Worm (Caenorhabditis elegans) whole organism, early embryonic: ENCODE measurements around the gene gpdh-2.

Experiments used
- B0310.2 ChIP-seq: sonication (generic microtip); optimal IDR thresholded peaks from 2 replicates; lab custom pipeline; 2016; ENCODE audit warnings: mild to moderate bottlenecking, missing genetic modification characterization, missing compliant biosample characterization
- F13C5.2 ChIP-seq: sonication (generic microtip); optimal IDR thresholded peaks from 2 replicates; lab custom pipeline; 2017; ENCODE audit warnings: mild to moderate bottlenecking, missing genetic modification characterization, inconsistent platforms, missing compliant biosample characterization
- aly-1 ChIP-seq: sonication (generic microtip); optimal IDR thresholded peaks from 2 replicates; lab custom pipeline; 2016; ENCODE audit warnings: missing genetic modification characterization, missing compliant biosample characterization
- ama-1 ChIP-seq: fragments of 150-350 bp; optimal IDR thresholded peaks from 2 replicates; lab custom pipeline; 2014
- ceh-13 ChIP-seq: fragments of 200-800 bp; sonication (Bioruptor generic); optimal IDR thresholded peaks from 2 replicates; lab custom pipeline; 2018; ENCODE audit warnings: mild to moderate bottlenecking, missing genetic modification characterization, missing compliant biosample characterization
- ceh-36 ChIP-seq: sonication (generic microtip); optimal IDR thresholded peaks from 2 replicates; lab custom pipeline; 2016; ENCODE audit warnings: missing genetic modification characterization, inconsistent platforms, missing compliant biosample characterization
- ets-7 ChIP-seq: sonication (generic microtip); optimal IDR thresholded peaks from 2 replicates; lab custom pipeline; 2016; ENCODE audit warnings: missing genotype, missing genetic modification characterization, missing compliant biosample characterization
- flt-1 ChIP-seq: fragments of 200-800 bp; sonication (Bioruptor generic); IDR thresholded peaks from 2 replicates; pipeline ENCODE4 v1.3.6; 2022; ENCODE audit warnings: missing genetic modification characterization, missing compliant biosample characterization
- hmbx-1 ChIP-seq: sonication (generic microtip); optimal IDR thresholded peaks from 2 replicates; lab custom pipeline; 2016; ENCODE audit warnings: mild to moderate bottlenecking, missing genetic modification characterization, missing compliant biosample characterization
- hmg-4 ChIP-seq: fragments of 200-800 bp; sonication (Bioruptor generic); optimal IDR thresholded peaks from 2 replicates; lab custom pipeline; 2018; ENCODE audit warnings: mild to moderate bottlenecking, missing genetic modification characterization, missing compliant biosample characterization
- hnd-1 ChIP-seq: sonication (generic microtip); optimal IDR thresholded peaks from 2 replicates; lab custom pipeline; 2016; ENCODE audit warnings: missing genetic modification characterization, missing compliant biosample characterization
- pes-1 ChIP-seq: fragments of 200-800 bp; sonication (Bioruptor generic); IDR thresholded peaks from 2 replicates; pipeline ENCODE4 v1.3.6; 2022; ENCODE audit warnings: missing genetic modification reagents, missing genetic modification characterization, missing compliant biosample characterization
- scrt-1 ChIP-seq: fragments of 200-800 bp; sonication (Bioruptor generic); IDR thresholded peaks from 2 replicates; pipeline ENCODE4 v1.3.6; 2022; ENCODE audit warnings: missing genetic modification characterization, missing compliant biosample characterization
- sea-1 ChIP-seq: fragments of 200-800 bp; sonication (Bioruptor generic); conservative IDR thresholded peaks from 2 replicates; pipeline ENCODE4 v1.3.6; 2022; ENCODE audit warnings: missing genetic modification characterization, missing compliant biosample characterization
- tbx-11 ChIP-seq: fragments of 200-800 bp; sonication (Bioruptor generic); IDR thresholded peaks from 2 replicates; pipeline ENCODE4 v1.3.6; 2022; ENCODE audit warnings: missing genetic modification characterization, missing compliant biosample characterization
- tbx-37 ChIP-seq: fragments of 200-800 bp; sonication (Bioruptor generic); conservative IDR thresholded peaks from 2 replicates; pipeline ENCODE4 v1.3.6; 2022; ENCODE audit warnings: missing genetic modification reagents, missing genetic modification characterization, missing compliant biosample characterization
- tra-4 ChIP-seq: sonication (generic microtip); optimal IDR thresholded peaks from 2 replicates; lab custom pipeline; 2017; ENCODE audit warnings: missing genetic modification characterization, missing compliant biosample characterization

gpdh-2 gene

DNA sequence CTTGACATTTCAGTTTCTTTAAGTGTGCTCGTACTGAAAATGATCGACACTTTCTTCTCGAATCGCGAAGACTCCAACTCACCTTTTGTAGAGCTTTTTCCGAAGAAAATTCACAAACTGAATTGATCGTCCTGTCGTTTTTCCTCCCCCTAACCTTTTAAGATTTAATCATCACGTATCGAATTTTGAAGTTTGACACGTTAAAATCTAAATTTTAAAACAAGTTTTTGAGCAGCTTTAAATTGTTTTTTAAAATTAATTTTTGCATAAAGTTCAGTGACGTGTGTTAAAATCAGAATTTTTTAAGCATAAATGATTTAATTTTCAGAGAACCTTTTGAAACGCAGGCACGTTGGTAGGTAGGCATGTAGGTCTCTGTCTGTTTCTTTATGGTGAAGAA, 32.3 kb upstream of the gpdh-2 start, which contains the start of gene alg-4:
Gene alg-4 (minus strand): TSS at position 101 of the 400 bp plus-strand sequence.
- no peak for TF ChIP-seq tbx-37
- no peak for TF ChIP-seq flt-1 (GFP tag; lab: Robert Waterston, UW)
- no peak for TF ChIP-seq ets-7 (tag; lab: Kevin White, UChicago)
- TF ChIP-seq F13C5.2 (tag; lab: Kevin White, UChicago): no peak
- no peak for TF ChIP-seq scrt-1 (GFP tag; lab: Robert Waterston, UW)
- TF ChIP-seq pes-1: no peak
- TF ChIP-seq ama-1 (lab: Kevin White, UChicago): no peak
- TF ChIP-seq aly-1 (tag; lab: Kevin White, UChicago): no peak
- TF ChIP-seq tbx-11: no peak
- no peak for TF ChIP-seq hmbx-1
- no peak for TF ChIP-seq ceh-36 (tag; lab: Kevin White, UChicago)
- TF ChIP-seq sea-1 (GFP tag; lab: Robert Waterston, UW): no peak

DNA sequence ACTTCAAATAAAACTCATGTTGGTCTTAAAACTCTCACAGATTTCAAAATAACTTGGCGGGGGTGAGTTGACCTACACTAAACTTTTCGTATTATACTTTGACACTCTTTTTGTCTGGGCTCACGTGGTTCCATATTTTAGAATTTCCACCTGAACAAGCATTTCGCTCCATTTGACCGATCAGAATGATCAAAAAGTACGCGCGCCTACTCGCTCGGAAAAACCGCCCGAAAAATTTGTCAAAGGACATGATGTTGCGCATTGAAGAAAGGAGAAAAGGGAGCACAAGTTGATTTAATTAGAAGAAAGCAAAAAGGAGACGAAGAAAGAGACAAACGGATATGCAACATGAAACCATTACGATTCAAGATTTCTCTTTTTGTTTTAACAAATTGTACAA, 27.3 kb upstream of the gpdh-2 start:
- TF ChIP-seq pes-1: no peak
- no peak for TF ChIP-seq hnd-1 (tag; lab: Kevin White, UChicago)
- TF ChIP-seq tbx-37: no peak
- TF ChIP-seq hmg-4 (GFP tag; lab: Kevin White, UChicago): no peak
- TF ChIP-seq hmbx-1: no peak
- no peak for TF ChIP-seq tbx-11
- TF ChIP-seq B0310.2: no peak
- TF ChIP-seq ama-1 (lab: Kevin White, UChicago): no peak
- no peak for TF ChIP-seq ets-7 (tag; lab: Kevin White, UChicago)
- TF ChIP-seq ceh-13 (GFP tag; lab: Kevin White, UChicago): no peak
- no peak for TF ChIP-seq scrt-1 (GFP tag; lab: Robert Waterston, UW)
- no peak for TF ChIP-seq sea-1 (GFP tag; lab: Robert Waterston, UW)
- no peak for TF ChIP-seq flt-1 (GFP tag; lab: Robert Waterston, UW)
- TF ChIP-seq tra-4: no peak
- no peak for TF ChIP-seq F13C5.2 (tag; lab: Kevin White, UChicago)
- TF ChIP-seq aly-1 (tag; lab: Kevin White, UChicago): no peak
- no peak for TF ChIP-seq ceh-36 (tag; lab: Kevin White, UChicago)

DNA sequence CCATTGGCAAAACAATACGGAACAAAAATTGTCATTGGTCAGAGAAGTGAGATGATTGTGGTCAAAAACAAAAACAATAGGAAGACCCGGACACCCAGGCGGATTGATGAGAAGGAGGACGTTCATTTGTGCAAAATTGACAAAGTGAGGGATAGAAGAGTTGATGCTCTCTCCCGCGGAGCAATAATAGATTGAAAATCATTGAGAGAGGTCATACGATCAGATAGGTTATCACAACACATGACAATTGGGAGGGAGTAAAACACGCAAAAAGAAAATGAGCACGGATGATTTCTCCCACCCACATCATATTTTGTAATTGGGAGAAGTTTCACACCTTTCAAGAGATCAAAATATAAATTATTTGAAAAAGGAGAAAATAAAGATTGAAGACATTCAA, 26.6 kb upstream of the gpdh-2 start:
- TF ChIP-seq B0310.2 (no peak), flt-1 (GFP tag; lab: Robert Waterston, UW) (no peak), aly-1 (tag; lab: Kevin White, UChicago) (no peak), ets-7 (tag; lab: Kevin White, UChicago) (no peak), scrt-1 (GFP tag; lab: Robert Waterston, UW) (no peak), tra-4 (no peak), ama-1 (lab: Kevin White, UChicago) (no peak), hmbx-1 (no peak), pes-1 (no peak), ceh-36 (tag; lab: Kevin White, UChicago) (no peak), sea-1 (GFP tag; lab: Robert Waterston, UW) (no peak)

DNA sequence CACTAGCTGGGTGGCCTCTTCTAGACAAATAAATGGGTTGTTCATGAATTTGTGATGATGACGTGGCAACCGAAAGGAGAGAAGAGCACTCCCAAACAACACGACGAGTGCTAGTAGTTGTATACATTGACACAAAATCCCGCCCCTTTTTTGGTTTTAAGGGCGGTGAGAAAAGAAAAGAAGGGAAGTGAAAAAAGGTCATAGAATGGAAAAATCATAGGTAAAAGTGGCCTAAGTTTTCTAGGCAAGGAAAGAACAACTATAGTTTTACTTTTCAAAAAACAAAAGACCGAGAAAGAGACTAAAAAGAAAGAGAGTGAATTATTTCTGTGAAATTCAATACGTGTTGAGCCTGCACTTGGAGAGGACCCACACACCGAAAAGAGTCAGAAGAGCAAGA, 19.8 kb upstream of the gpdh-2 start, which contains the start of gene ZK757.2:
Gene ZK757.2 (minus strand): TSS at position 101 of the 400 bp plus-strand sequence.
- TF ChIP-seq aly-1 (tag; lab: Kevin White, UChicago) (no peak), tra-4 (no peak), ceh-36 (tag; lab: Kevin White, UChicago) (no peak), hmbx-1 (no peak), ceh-13 (GFP tag; lab: Kevin White, UChicago) (no peak), ama-1 (lab: Kevin White, UChicago) (no peak), hnd-1 (tag; lab: Kevin White, UChicago) (no peak), pes-1 (no peak), ets-7 (tag; lab: Kevin White, UChicago) (no peak), sea-1 (GFP tag; lab: Robert Waterston, UW) (no peak), flt-1 (GFP tag; lab: Robert Waterston, UW) (no peak)

DNA sequence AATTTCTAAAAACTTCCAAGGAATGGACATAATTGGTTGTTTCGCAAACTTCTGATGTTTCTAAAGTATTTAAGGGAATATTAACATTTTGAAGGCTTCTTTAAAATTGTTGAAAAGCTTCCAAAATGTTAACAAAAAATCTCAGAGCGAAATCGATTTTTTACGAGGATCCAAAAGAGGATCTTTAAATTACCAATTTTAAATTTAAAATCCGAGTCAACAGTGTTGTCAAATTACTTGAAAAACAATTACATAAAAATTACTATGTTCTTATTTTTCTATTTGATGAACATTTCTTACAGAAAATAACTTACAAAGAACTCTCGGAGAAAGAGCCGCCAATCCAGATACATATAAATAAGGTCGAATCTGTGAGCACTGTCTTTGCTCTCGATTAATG, 18.0 kb upstream of the gpdh-2 start, which contains the start of gene ZK757.10:
Gene ZK757.10 (plus strand): TSS at position 301 of the 400 bp plus-strand sequence.
- TF ChIP-seq tbx-11 (no peak), tra-4 (no peak), flt-1 (GFP tag; lab: Robert Waterston, UW) (no peak), F13C5.2 (tag; lab: Kevin White, UChicago) (no peak), hmbx-1 (no peak), ceh-13 (GFP tag; lab: Kevin White, UChicago) (no peak), hmg-4 (GFP tag; lab: Kevin White, UChicago) (no peak), pes-1 (no peak), hnd-1 (tag; lab: Kevin White, UChicago) (no peak), ets-7 (tag; lab: Kevin White, UChicago) (no peak), ama-1 (lab: Kevin White, UChicago) (no peak), B0310.2 (no peak), tbx-37 (no peak), scrt-1 (GFP tag; lab: Robert Waterston, UW) (no peak), ceh-36 (tag; lab: Kevin White, UChicago) (no peak), aly-1 (tag; lab: Kevin White, UChicago) (no peak)

DNA sequence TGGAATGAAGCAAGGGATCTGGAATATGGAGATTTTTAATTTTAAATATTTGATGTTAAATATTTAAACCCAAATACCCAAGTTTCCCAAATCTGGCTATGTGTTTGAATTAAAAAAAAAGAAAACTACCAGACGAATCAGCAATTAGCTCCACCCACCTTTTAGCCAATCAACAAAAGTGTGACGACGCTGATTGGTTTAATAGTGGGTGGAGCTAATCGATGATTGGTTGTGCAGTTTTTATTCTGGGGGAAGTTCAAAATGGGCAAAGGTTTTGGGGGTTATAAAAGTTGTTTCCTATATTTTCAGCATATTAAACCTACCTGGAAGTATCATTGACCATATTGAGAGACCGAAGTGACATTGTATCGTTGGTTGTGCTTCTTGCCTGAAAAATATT, 15.5 kb upstream of the gpdh-2 start:
- TF ChIP-seq ets-7 (tag; lab: Kevin White, UChicago) (no peak), hmg-4 (GFP tag; lab: Kevin White, UChicago) (no peak), ceh-13 (GFP tag; lab: Kevin White, UChicago) (no peak), flt-1 (GFP tag; lab: Robert Waterston, UW) (no peak), ama-1 (lab: Kevin White, UChicago) (no peak), tbx-37 (no peak), hnd-1 (tag; lab: Kevin White, UChicago) (no peak), scrt-1 (GFP tag; lab: Robert Waterston, UW) (no peak), B0310.2 (no peak), sea-1 (GFP tag; lab: Robert Waterston, UW) (no peak), tbx-11 (no peak), pes-1 (no peak), tra-4 (no peak), hmbx-1 (no peak)

DNA sequence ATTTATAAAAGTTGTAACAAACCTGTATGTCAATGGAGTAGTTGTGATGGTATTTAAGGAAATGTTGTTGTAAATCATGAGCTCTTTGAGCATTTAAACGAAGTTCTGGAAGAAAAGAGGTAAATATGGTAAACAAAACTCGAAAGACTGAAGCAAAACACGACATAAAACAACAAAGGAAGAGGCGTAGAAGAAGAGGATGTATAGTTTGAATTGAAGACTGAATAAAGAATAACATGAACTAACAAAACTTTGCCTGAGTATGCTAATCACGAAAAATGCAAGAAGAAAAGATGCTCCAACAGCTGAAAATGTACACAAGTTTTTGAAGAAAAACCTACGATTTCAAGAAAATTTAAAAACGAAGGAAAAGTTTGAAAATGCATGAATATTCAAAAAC, 12.0 kb upstream of the gpdh-2 start, which contains the start of gene ZK757.1:
Gene ZK757.1 (minus strand): TSS at position 101 of the 400 bp plus-strand sequence.
- TF ChIP-seq ceh-36 (tag; lab: Kevin White, UChicago) (no peak), ceh-13 (GFP tag; lab: Kevin White, UChicago) (no peak), hmbx-1 (no peak), tbx-37 (no peak), flt-1 (GFP tag; lab: Robert Waterston, UW) (no peak), tra-4 (no peak), sea-1 (GFP tag; lab: Robert Waterston, UW) (no peak), hmg-4 (GFP tag; lab: Kevin White, UChicago) (no peak), ama-1 (lab: Kevin White, UChicago) (no peak), aly-1 (tag; lab: Kevin White, UChicago) (no peak), pes-1 (no peak), scrt-1 (GFP tag; lab: Robert Waterston, UW) (no peak)
